Worm (Caenorhabditis elegans) whole organism, L2 larva: Measurements from ENCODE around the gene srxa-13.

ENCODE experiments used
- aly-2 ChIP-seq: fragments of 150-350 bp; optimal IDR thresholded peaks from 2 replicates; lab custom pipeline; 2014; ENCODE audit warnings: missing biosample characterization, missing genetic modification characterization
- blmp-1 ChIP-seq: sonication (generic microtip); optimal IDR thresholded peaks from 2 replicates; lab custom pipeline; 2017; ENCODE audit warnings: missing genetic modification characterization, mild to moderate bottlenecking, missing compliant biosample characterization, antibody characterized with exemption, moderate library complexity; ENCODE audit not compliant: insufficient read depth
- nhr-12 ChIP-seq: fragments of 150-350 bp; optimal IDR thresholded peaks from 2 replicates; lab custom pipeline; 2014; ENCODE audit warnings: missing biosample characterization, missing genetic modification characterization
- sma-9 ChIP-seq, 2 experiments: fragments of 150-350 bp in 1 of 2; sonication (generic microtip) in 1 of 2; optimal IDR thresholded peaks; 2 replicates each; lab custom pipeline; 2014 to 2016; ENCODE audit warnings: missing genetic modification characterization in 2 of 2, mild to moderate bottlenecking in 1 of 2, missing biosample characterization in 1 of 2, missing compliant biosample characterization in 1 of 2, missing genetic modification reagents in 1 of 2, moderate library complexity in 1 of 2
- ztf-1 ChIP-seq: fragments of 200-800 bp; sonication (Bioruptor generic); conservative IDR thresholded peaks from 2 replicates; pipeline ENCODE4 v1.3.6; 2022; ENCODE audit warnings: missing genetic modification characterization, missing compliant biosample characterization

Gene srxa-13

DNA sequence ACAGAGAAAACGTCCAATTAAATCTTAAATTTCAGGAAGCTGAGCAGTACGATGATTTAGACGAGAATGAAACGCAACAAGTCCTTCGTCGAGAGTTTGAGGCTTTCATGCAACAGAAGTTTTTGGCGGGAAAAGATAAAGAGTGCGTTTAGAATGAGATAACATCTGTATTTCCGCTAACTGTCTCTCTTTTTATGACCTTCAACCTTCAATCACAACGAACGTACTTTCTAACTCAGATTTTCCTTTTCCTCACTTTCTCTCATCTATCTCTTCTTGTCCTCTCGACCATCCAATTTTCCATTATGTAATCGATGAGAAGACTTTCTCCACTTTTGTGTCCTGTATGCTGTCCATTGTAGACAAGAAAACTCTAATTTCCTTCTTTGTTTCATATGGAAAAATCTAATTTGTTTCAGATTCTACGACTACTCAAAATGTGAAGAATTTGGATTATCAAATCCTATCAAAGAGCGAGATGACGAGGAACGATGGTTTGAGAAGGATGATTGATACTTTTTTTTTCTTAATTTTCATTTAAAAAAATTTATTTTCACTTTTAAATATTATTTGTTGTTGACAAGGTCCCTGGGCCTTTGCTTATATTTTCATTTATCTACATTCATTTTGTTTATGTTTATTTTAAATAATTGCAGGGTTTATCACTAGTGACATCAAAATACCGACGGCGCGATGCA, 33.8 kb downstream of the srxa-13 start, which contains the start of gene sao-1:
Gene sao-1 (plus strand): TSS at position 648 of the 698 bp plus-strand sequence.
- peak; percentile 13 for TF ChIP-seq sma-9 (GFP tag; optimal IDR thresholded peaks at IDR 0.05; lab: Kevin White, UChicago)
- no peak for TF ChIP-seq sma-9 (tag; optimal IDR thresholded peaks at IDR 0.05; lab: Kevin White, UChicago)
- no peak for TF ChIP-seq nhr-12 (tag; lab: Kevin White, UChicago)
- TF ChIP-seq blmp-1 (tag; lab: Kevin White, UChicago), result peak; percentile 98
- TF ChIP-seq, all 48 proteins: peak for 2

DNA sequence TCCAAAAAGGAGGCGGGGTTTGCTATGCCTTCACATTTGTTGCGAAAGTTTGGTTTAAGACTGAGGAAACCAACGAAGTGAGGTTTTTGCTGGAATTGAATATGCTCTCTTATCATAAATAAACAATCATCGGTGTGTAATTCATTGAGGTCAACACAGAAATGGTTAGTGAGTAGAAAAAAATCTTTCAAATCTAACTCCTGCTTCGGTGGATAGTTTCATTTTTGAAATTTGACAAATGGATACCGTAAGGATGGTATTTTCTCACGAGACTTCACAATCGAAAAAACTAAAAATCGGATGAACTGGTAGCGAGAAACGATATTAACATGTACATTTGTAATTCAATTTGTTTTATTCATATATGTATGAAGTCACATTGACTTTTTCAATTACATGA, 51.2 kb downstream of the srxa-13 start, which contains the start of gene eol-1:
Gene eol-1 (minus strand): TSS at position 101 of the 400 bp plus-strand sequence.
- TF ChIP-seq aly-2 (tag; lab: Kevin White, UChicago), result no peak
- TF ChIP-seq ztf-1 (GFP tag; lab: Robert Waterston, UW), result no peak
